Worm (Caenorhabditis elegans) whole organism, early embryonic: Measurements from ENCODE around the gene R52.5.
"Not testable (repeated sequence)": the region's sequence is repeated elsewhere in the genome, so short reads cannot be mapped to it uniquely, and the experiment has no call there.

Experiments used
- B0310.2 ChIP-seq: sonication (generic microtip); optimal IDR thresholded peaks from 2 replicates; lab custom pipeline; 2016; ENCODE audit warnings: mild to moderate bottlenecking, missing genetic modification characterization, missing compliant biosample characterization
- F13C5.2 ChIP-seq: sonication (generic microtip); optimal IDR thresholded peaks from 2 replicates; lab custom pipeline; 2017; ENCODE audit warnings: mild to moderate bottlenecking, missing genetic modification characterization, inconsistent platforms, missing compliant biosample characterization
- aly-1 ChIP-seq: sonication (generic microtip); optimal IDR thresholded peaks from 2 replicates; lab custom pipeline; 2016; ENCODE audit warnings: missing genetic modification characterization, missing compliant biosample characterization
- ama-1 ChIP-seq: fragments of 150-350 bp; optimal IDR thresholded peaks from 2 replicates; lab custom pipeline; 2014
- ceh-13 ChIP-seq: fragments of 200-800 bp; sonication (Bioruptor generic); optimal IDR thresholded peaks from 2 replicates; lab custom pipeline; 2018; ENCODE audit warnings: mild to moderate bottlenecking, missing genetic modification characterization, missing compliant biosample characterization
- ceh-36 ChIP-seq: sonication (generic microtip); optimal IDR thresholded peaks from 2 replicates; lab custom pipeline; 2016; ENCODE audit warnings: missing genetic modification characterization, inconsistent platforms, missing compliant biosample characterization
- ets-7 ChIP-seq: sonication (generic microtip); optimal IDR thresholded peaks from 2 replicates; lab custom pipeline; 2016; ENCODE audit warnings: missing genotype, missing genetic modification characterization, missing compliant biosample characterization
- flt-1 ChIP-seq: fragments of 200-800 bp; sonication (Bioruptor generic); IDR thresholded peaks from 2 replicates; pipeline ENCODE4 v1.3.6; 2022; ENCODE audit warnings: missing genetic modification characterization, missing compliant biosample characterization
- hmbx-1 ChIP-seq: sonication (generic microtip); optimal IDR thresholded peaks from 2 replicates; lab custom pipeline; 2016; ENCODE audit warnings: mild to moderate bottlenecking, missing genetic modification characterization, missing compliant biosample characterization
- hmg-4 ChIP-seq: fragments of 200-800 bp; sonication (Bioruptor generic); optimal IDR thresholded peaks from 2 replicates; lab custom pipeline; 2018; ENCODE audit warnings: mild to moderate bottlenecking, missing genetic modification characterization, missing compliant biosample characterization
- hnd-1 ChIP-seq: sonication (generic microtip); optimal IDR thresholded peaks from 2 replicates; lab custom pipeline; 2016; ENCODE audit warnings: missing genetic modification characterization, missing compliant biosample characterization
- pes-1 ChIP-seq: fragments of 200-800 bp; sonication (Bioruptor generic); IDR thresholded peaks from 2 replicates; pipeline ENCODE4 v1.3.6; 2022; ENCODE audit warnings: missing genetic modification reagents, missing genetic modification characterization, missing compliant biosample characterization
- scrt-1 ChIP-seq: fragments of 200-800 bp; sonication (Bioruptor generic); IDR thresholded peaks from 2 replicates; pipeline ENCODE4 v1.3.6; 2022; ENCODE audit warnings: missing genetic modification characterization, missing compliant biosample characterization
- sea-1 ChIP-seq: fragments of 200-800 bp; sonication (Bioruptor generic); conservative IDR thresholded peaks from 2 replicates; pipeline ENCODE4 v1.3.6; 2022; ENCODE audit warnings: missing genetic modification characterization, missing compliant biosample characterization
- tbx-11 ChIP-seq: fragments of 200-800 bp; sonication (Bioruptor generic); IDR thresholded peaks from 2 replicates; pipeline ENCODE4 v1.3.6; 2022; ENCODE audit warnings: missing genetic modification characterization, missing compliant biosample characterization
- tbx-37 ChIP-seq: fragments of 200-800 bp; sonication (Bioruptor generic); conservative IDR thresholded peaks from 2 replicates; pipeline ENCODE4 v1.3.6; 2022; ENCODE audit warnings: missing genetic modification reagents, missing genetic modification characterization, missing compliant biosample characterization
- tra-4 ChIP-seq: sonication (generic microtip); optimal IDR thresholded peaks from 2 replicates; lab custom pipeline; 2017; ENCODE audit warnings: missing genetic modification characterization, missing compliant biosample characterization

R52.5 gene

ce11 chrII:2109943-2110342 lies at the start of gene R52.5:
TSS of gene R52.5 (minus strand) at chrII:2110043.
- TF ChIP-seq aly-1 (tag; lab: Kevin White, UChicago) (no peak), ceh-13 (no peak), tbx-37 (GFP tag; lab: Robert Waterston, UW) (no peak), ceh-36 (tag; lab: Kevin White, UChicago) (no peak), ets-7 (tag; lab: Kevin White, UChicago) (no peak), pes-1 (no peak), tbx-11 (GFP tag; lab: Robert Waterston, UW) (no peak), scrt-1 (no peak), sea-1 (no peak), hmg-4 (no peak), hmbx-1 (tag; lab: Kevin White, UChicago) (no peak), F13C5.2 (tag; lab: Kevin White, UChicago) (no peak)

ce11 chrII:2153708-2154107 lies 43.9 kb upstream of the R52.5 start, which contains the start of gene math-18:
TSS of gene math-18 (plus strand) at chrII:2154008.
- not testable (repeated sequence) for TF ChIP-seq F13C5.2 (tag; lab: Kevin White, UChicago); hmg-4; hnd-1 (tag; lab: Kevin White, UChicago)

- TF ChIP-seq scrt-1 = no peak
- TF ChIP-seq ets-7 (tag; lab: Kevin White, UChicago) = no peak
- no peak for TF ChIP-seq ama-1
- no peak for TF ChIP-seq tbx-11 (GFP tag; lab: Robert Waterston, UW)
- TF ChIP-seq pes-1 = no peak
- no peak for TF ChIP-seq hmg-4
- no peak for TF ChIP-seq ceh-36 (tag; lab: Kevin White, UChicago)
- TF ChIP-seq hnd-1 (tag; lab: Kevin White, UChicago) = no peak
- no peak for TF ChIP-seq aly-1 (tag; lab: Kevin White, UChicago)
- TF ChIP-seq hmbx-1 (tag; lab: Kevin White, UChicago) = no peak
These were observed 42.6 kb upstream of the R52.5 start for ce11 chrII:2152455-2152854.

- TF ChIP-seq ceh-13 = no peak
- TF ChIP-seq aly-1 (tag; lab: Kevin White, UChicago) = no peak
- no peak for TF ChIP-seq ets-7 (tag; lab: Kevin White, UChicago)
- no peak for TF ChIP-seq hmg-4
- no peak for TF ChIP-seq tra-4 (tag; lab: Kevin White, UChicago)
- no peak for TF ChIP-seq sea-1
These were observed 40.7 kb upstream of the R52.5 start, which contains the start of the genes C40A11.7 and C40A11.8 for ce11 chrII:2150485-2150985. TSS of gene C40A11.7 (minus strand) at chrII:2150585. TSS of gene C40A11.8 (minus strand) at chrII:2150935.

ce11 chrII:2146900-2147375 lies 37.1 kb upstream of the R52.5 start, which contains the start of gene C40A11.2:
TSS of gene C40A11.2 (plus strand) at chrII:2146950.
- TF ChIP-seq ceh-13 (no peak), tbx-11 (GFP tag; lab: Robert Waterston, UW) (no peak), ama-1 (no peak), tbx-37 (GFP tag; lab: Robert Waterston, UW) (no peak), scrt-1 (no peak), hmg-4 (no peak), B0310.2 (tag; lab: Kevin White, UChicago) (no peak), F13C5.2 (tag; lab: Kevin White, UChicago) (no peak), hnd-1 (tag; lab: Kevin White, UChicago) (no peak), flt-1 (GFP tag; lab: Robert Waterston, UW) (no peak), hmbx-1 (tag; lab: Kevin White, UChicago) (no peak), ets-7 (tag; lab: Kevin White, UChicago) (no peak), pes-1 (no peak)

- TF ChIP-seq aly-1 (tag; lab: Kevin White, UChicago) = no peak
- TF ChIP-seq scrt-1 = no peak
- TF ChIP-seq B0310.2 (tag; lab: Kevin White, UChicago) = no peak
- TF ChIP-seq sea-1 = no peak
- no peak for TF ChIP-seq pes-1
- TF ChIP-seq ama-1 = no peak
- no peak for TF ChIP-seq ceh-36 (tag; lab: Kevin White, UChicago)
- TF ChIP-seq hnd-1 (tag; lab: Kevin White, UChicago) = no peak
- TF ChIP-seq tra-4 (tag; lab: Kevin White, UChicago) = no peak
- TF ChIP-seq hmg-4 = no peak
- TF ChIP-seq tbx-37 (GFP tag; lab: Robert Waterston, UW) = no peak
These were observed 35.7 kb upstream of the R52.5 start, which contains the start of gene C40A11.6 for ce11 chrII:2145566-2145965. TSS of gene C40A11.6 (minus strand) at chrII:2145666.

- TF ChIP-seq flt-1 (GFP tag; lab: Robert Waterston, UW) = no peak
- TF ChIP-seq hnd-1 (tag; lab: Kevin White, UChicago) = no peak
- TF ChIP-seq B0310.2 (tag; lab: Kevin White, UChicago) = no peak
- TF ChIP-seq F13C5.2 (tag; lab: Kevin White, UChicago) = no peak
- TF ChIP-seq ceh-36 (tag; lab: Kevin White, UChicago) = no peak
- TF ChIP-seq sea-1 = no peak
- no peak for TF ChIP-seq ama-1
These were observed 31.0 kb upstream of the R52.5 start, which contains the start of gene C40A11.3 for ce11 chrII:2140817-2141216. TSS of gene C40A11.3 (plus strand) at chrII:2141117.

- TF ChIP-seq B0310.2 (tag; lab: Kevin White, UChicago) (no peak), tbx-37 (GFP tag; lab: Robert Waterston, UW) (no peak), tra-4 (tag; lab: Kevin White, UChicago) (no peak), ama-1 (no peak), F13C5.2 (tag; lab: Kevin White, UChicago) (no peak), flt-1 (GFP tag; lab: Robert Waterston, UW) (no peak), pes-1 (no peak), hmg-4 (no peak), hmbx-1 (tag; lab: Kevin White, UChicago) (no peak), aly-1 (tag; lab: Kevin White, UChicago) (no peak), tbx-11 (GFP tag; lab: Robert Waterston, UW) (no peak), scrt-1 (no peak), ceh-36 (tag; lab: Kevin White, UChicago) (no peak), hnd-1 (tag; lab: Kevin White, UChicago) (no peak), sea-1 (no peak), ets-7 (tag; lab: Kevin White, UChicago) (no peak), ceh-13 (no peak)
These were observed 29.1 kb upstream of the R52.5 start for ce11 chrII:2138901-2139300.
